Fruit fly (Drosophila melanogaster): ENCODE results near the gene Bub3.

Gene Bub3

DNA sequence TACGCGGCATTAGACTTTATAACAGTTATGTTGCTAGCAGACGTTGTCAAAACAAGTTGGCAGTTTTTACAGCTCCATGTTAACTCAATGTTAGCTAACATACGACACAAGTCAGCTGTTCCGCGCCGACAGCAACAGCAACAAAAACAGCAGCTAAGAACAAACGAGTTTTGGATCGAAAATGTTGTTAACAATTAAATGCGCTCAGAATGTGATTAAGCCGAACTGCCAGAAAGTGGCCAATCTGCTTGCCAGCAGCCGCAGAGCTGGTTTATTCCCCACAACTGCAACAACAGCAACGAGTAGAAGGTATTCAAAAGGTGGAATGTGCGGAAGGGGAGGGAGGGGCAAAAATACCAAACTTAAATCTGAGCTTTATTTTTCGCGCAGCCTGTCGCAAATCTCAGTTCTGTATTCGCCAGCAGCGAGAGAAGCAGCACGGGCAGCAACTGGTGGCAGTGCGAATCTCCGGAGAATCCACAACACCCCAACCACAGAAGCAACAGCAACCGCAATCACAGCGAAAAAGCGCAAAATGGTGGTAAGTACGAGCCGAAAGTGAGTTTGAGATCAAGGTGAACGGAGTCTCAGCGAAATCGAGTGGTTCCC, 47.9 kb upstream of the Bub3 start, which contains the start of gene Pcd (continued):
- no peak for TF ChIP-seq CG9437 (GFP tag; optimal IDR thresholded peaks at IDR 0.05)
- TF ChIP-seq CG7271 (tag; optimal IDR thresholded peaks at IDR 0.05), result no peak
- TF ChIP-seq gsb-n (tag; optimal IDR thresholded peaks at IDR 0.05), result no peak
- no peak for TF ChIP-seq row (GFP tag; IDR thresholded peaks at IDR 0.05)
- TF ChIP-seq vvl (GFP tag; IDR thresholded peaks at IDR 0.05), result no peak
- no peak for TF ChIP-seq CG14860 (GFP tag; IDR thresholded peaks at IDR 0.05; ENCODE audit: partially characterized antibody)
- TF ChIP-seq CG32767 (GFP tag; IDR thresholded peaks at IDR 0.05), result 0 out of 2 replicates have a peak, but pooled peaks have one; percentile 21
- no peak for TF ChIP-seq bowl (GFP tag; IDR thresholded peaks at IDR 0.05)
- TF ChIP-seq yki (optimal IDR thresholded peaks at IDR 0.05), result no peak
- TF ChIP-seq Hr3 (GFP tag; optimal IDR thresholded peaks at IDR 0.05), result no peak
- no peak for TF ChIP-seq E2f1 (GFP tag; IDR thresholded peaks at IDR 0.05)
- no peak for TF ChIP-seq hth (optimal IDR thresholded peaks at IDR 0.05)
- TF ChIP-seq Meics (GFP tag; optimal IDR thresholded peaks at IDR 0.05), result no peak
- TF ChIP-seq CG2712 (tag; optimal IDR thresholded peaks at IDR 0.05), result no peak
- TF ChIP-seq ewg (GFP tag; optimal IDR thresholded peaks at IDR 0.05), result peak; percentile 21
- TF ChIP-seq CG12391 (tag; optimal IDR thresholded peaks at IDR 0.05), result no peak
- peak; percentile 43 for TF ChIP-seq CG34376 (GFP tag; optimal IDR thresholded peaks at IDR 0.05)
- TF ChIP-seq Hand (GFP tag; optimal IDR thresholded peaks at IDR 0.05), result no peak
- no peak for TF ChIP-seq sr (GFP tag; IDR thresholded peaks at IDR 0.05)
- no peak for TF ChIP-seq CG13424 (tag; optimal IDR thresholded peaks at IDR 0.05)
- TF ChIP-seq CG32532 (GFP tag; IDR thresholded peaks at IDR 0.05), result peak; percentile 13; the same call in 1 of the 2 replicates
- TF ChIP-seq ro (GFP tag; IDR thresholded peaks at IDR 0.05), result no peak
- no peak for TF ChIP-seq pros (GFP tag; optimal IDR thresholded peaks at IDR 0.05)
- TF ChIP-seq CG6765 (GFP tag; optimal IDR thresholded peaks at IDR 0.05), result no peak
- no peak for TF ChIP-seq CG4730 (GFP tag; IDR thresholded peaks at IDR 0.05)
- no peak for TF ChIP-seq CG15601 (tag; optimal IDR thresholded peaks at IDR 0.05)
- TF ChIP-seq p53 (GFP tag; optimal IDR thresholded peaks at IDR 0.05), result no peak
- no peak for TF ChIP-seq dm (GFP tag; optimal IDR thresholded peaks at IDR 0.05)
- no peak for TF ChIP-seq CG8478 (optimal IDR thresholded peaks at IDR 0.05)
- TF ChIP-seq CG1832 (GFP tag; optimal IDR thresholded peaks at IDR 0.05), result no peak
- no peak for TF ChIP-seq fru (optimal IDR thresholded peaks at IDR 0.05)
- no peak for TF ChIP-seq toy (GFP tag; IDR thresholded peaks at IDR 0.05)
- TF ChIP-seq unc-4 (GFP tag; IDR thresholded peaks at IDR 0.05; ENCODE audit: partially characterized antibody), result peak; percentile 41; the same call in 1 of the 2 replicates
- no peak for TF ChIP-seq D19B (GFP tag; optimal IDR thresholded peaks at IDR 0.05)
- no peak for TF ChIP-seq Elba2 (GFP tag; optimal IDR thresholded peaks at IDR 0.05)
- TF ChIP-seq Oaz (GFP tag; IDR thresholded peaks at IDR 0.05), result no peak
- TF ChIP-seq Antp (GFP tag; optimal IDR thresholded peaks at IDR 0.05), result no peak
- no peak for TF ChIP-seq Rfx (GFP tag; IDR thresholded peaks at IDR 0.05)
- no peak for TF ChIP-seq CG9817 (tag; optimal IDR thresholded peaks at IDR 0.05)
- TF ChIP-seq Sin3A (optimal IDR thresholded peaks at IDR 0.05), result peak; percentile 7
- TF ChIP-seq CG6272 (GFP tag; IDR thresholded peaks at IDR 0.05), result no peak
- no peak for TF ChIP-seq chif (GFP tag; optimal IDR thresholded peaks at IDR 0.05)
- TF ChIP-seq Chrac-16 (GFP tag; optimal IDR thresholded peaks at IDR 0.05), result no peak
- no peak for TF ChIP-seq Spps (tag; optimal IDR thresholded peaks at IDR 0.05)
- no peak for TF ChIP-seq nerfin-1 (tag; optimal IDR thresholded peaks at IDR 0.05)
- peak; percentile 24; the same call in 1 of the 2 replicates for TF ChIP-seq sna (GFP tag; IDR thresholded peaks at IDR 0.05; ENCODE audit: partially characterized antibody)
- no peak for TF ChIP-seq jumu (GFP tag; optimal IDR thresholded peaks at IDR 0.05)
- no peak for TF ChIP-seq Hr39 (optimal IDR thresholded peaks at IDR 0.05)
- TF ChIP-seq HmgD (GFP tag; optimal IDR thresholded peaks at IDR 0.05), result no peak
- TF ChIP-seq CG13624 (GFP tag; optimal IDR thresholded peaks at IDR 0.05), result no peak
- TF ChIP-seq CG7839 (tag; optimal IDR thresholded peaks at IDR 0.05), result no peak
